Fruit fly (Drosophila melanogaster) whole organism, wandering third instar larva: ENCODE measurements around the gene CG43062.

Experiments used
- Abd-B ChIP-seq: fragments of >200 bp; optimal IDR thresholded peaks from 2 replicates; lab custom pipeline; 2017; ENCODE audit warnings: missing biosample characterization, missing genetic modification characterization
- CG32264 ChIP-seq: fragments of 200-800 bp; sonication (Bioruptor generic); optimal IDR thresholded peaks from 2 replicates; lab custom pipeline; 2016; ENCODE audit warnings: missing biosample characterization, missing genetic modification characterization
- CG9705 ChIP-seq: fragments of 200-800 bp; sonication (Bioruptor generic); optimal IDR thresholded peaks from 2 replicates; lab custom pipeline; 2018; ENCODE audit warnings: missing biosample characterization, mild to moderate bottlenecking, missing genetic modification characterization
- CrebA ChIP-seq: fragments of 200-800 bp; sonication (Bioruptor generic); optimal IDR thresholded peaks from 2 replicates; lab custom pipeline; 2016; ENCODE audit warnings: missing biosample characterization, mild to moderate bottlenecking, missing genetic modification characterization, borderline replicate concordance
- Dfd ChIP-seq: fragments of >200 bp; optimal IDR thresholded peaks from 2 replicates; lab custom pipeline; 2017; ENCODE audit warnings: missing biosample characterization, missing genetic modification characterization
- Dif ChIP-seq: fragments of 200-275, 200-300 bp; sonication (Bioruptor generic); optimal IDR thresholded peaks from 2 replicates; lab custom pipeline; 2018; ENCODE audit warnings: missing biosample characterization, missing genetic modification characterization; ENCODE audit not compliant: partially characterized antibody
- GATAd ChIP-seq: sonication (Bioruptor generic); optimal IDR thresholded peaks from 2 replicates; lab custom pipeline; 2016; ENCODE audit warnings: missing biosample characterization, missing genetic modification characterization
- HLH106 ChIP-seq: fragments of 200-800 bp; optimal IDR thresholded peaks from 3 replicates; lab custom pipeline; 2019; ENCODE audit warnings: missing biosample characterization, mild to moderate bottlenecking, missing genetic modification characterization, moderate library complexity
- Hnf4 ChIP-seq: fragments of 200-800 bp; sonication (Bioruptor generic); optimal IDR thresholded peaks from 2 replicates; lab custom pipeline; 2016; ENCODE audit warnings: missing biosample characterization, mild to moderate bottlenecking, missing genetic modification characterization
- Hr78 ChIP-seq: fragments of >200 bp; optimal IDR thresholded peaks from 2 replicates; lab custom pipeline; 2017; ENCODE audit warnings: missing biosample characterization, missing genetic modification characterization
- Hr83 ChIP-seq: fragments of 200-300 bp; sonication (Bioruptor generic); optimal IDR thresholded peaks from 2 replicates; lab custom pipeline; 2016; ENCODE audit warnings: missing biosample characterization, mild to moderate bottlenecking, missing genetic modification characterization, moderate library complexity; ENCODE audit not compliant: poor library complexity, severe bottlenecking
- Jra ChIP-seq: sonication (Bioruptor generic); optimal IDR thresholded peaks from 2 replicates; lab custom pipeline; 2016; ENCODE audit warnings: missing biosample characterization, missing genetic modification characterization
- Mio ChIP-seq: sonication (Bioruptor generic); optimal IDR thresholded peaks from 2 replicates; lab custom pipeline; 2016; ENCODE audit warnings: missing biosample characterization, missing genetic modification characterization
- Myc ChIP-seq: fragments of >200 bp; optimal IDR thresholded peaks from 2 replicates; lab custom pipeline; 2017
- N ChIP-seq: fragments of >200 bp; optimal IDR thresholded peaks from 2 replicates; lab custom pipeline; 2018; ENCODE audit warnings: missing biosample characterization, missing external identifiers, missing genetic modification characterization
- OdsH ChIP-seq: fragments of 200-800 bp; sonication (Bioruptor generic); optimal IDR thresholded peaks from 2 replicates; lab custom pipeline; 2016; ENCODE audit warnings: missing biosample characterization, mild to moderate bottlenecking, missing genetic modification characterization
- Rel ChIP-seq, 2 experiments: fragments of 200-800 bp; sonication (Bioruptor generic) in 1 of 2; optimal IDR thresholded peaks; 2 replicates in 1 of 2; 3 replicates in 1 of 2; lab custom pipeline; 2016 to 2019; ENCODE audit warnings: mild to moderate bottlenecking in 2 of 2, missing biosample characterization in 2 of 2, missing genetic modification characterization in 2 of 2, moderate library complexity in 1 of 2
- Sp1 ChIP-seq: fragments of 200-800 bp; sonication (Bioruptor generic); optimal IDR thresholded peaks from 3 replicates; lab custom pipeline; 2019; ENCODE audit warnings: missing biosample characterization, mild to moderate bottlenecking, missing genetic modification characterization, moderate library complexity
- Vsx2 ChIP-seq: fragments of 200-300, 225-300 bp; sonication (Bioruptor generic); optimal IDR thresholded peaks from 2 replicates; lab custom pipeline; 2018; ENCODE audit warnings: missing biosample characterization, missing genetic modification characterization; ENCODE audit not compliant: partially characterized antibody
- br ChIP-seq: fragments of 200-800 bp; sonication (Bioruptor generic); optimal IDR thresholded peaks from 2 replicates; lab custom pipeline; 2016; ENCODE audit warnings: missing biosample characterization, missing genetic modification characterization
- brk ChIP-seq: fragments of 200-800 bp; sonication (Bioruptor generic); optimal IDR thresholded peaks from 2 replicates; lab custom pipeline; 2016; ENCODE audit warnings: missing biosample characterization, mild to moderate bottlenecking, missing genetic modification characterization
- dl ChIP-seq, 2 experiments: fragments of 175-275, 200-275 bp in 1 of 2; fragments of 200-275 bp in 1 of 2; sonication (Bioruptor generic); optimal IDR thresholded peaks; lab custom pipeline; 2018; ENCODE audit warnings: mild to moderate bottlenecking in 2 of 2, missing biosample characterization in 2 of 2, missing genetic modification characterization in 2 of 2, moderate library complexity in 2 of 2; ENCODE audit not compliant: partially characterized antibody in 2 of 2, insufficient read depth in 1 of 2
- dmrt93B ChIP-seq: fragments of 200-800 bp; sonication (Bioruptor generic); optimal IDR thresholded peaks from 2 replicates; lab custom pipeline; 2018; ENCODE audit warnings: missing biosample characterization, mild to moderate bottlenecking, missing genetic modification characterization
- dsf ChIP-seq: sonication (Bioruptor generic); optimal IDR thresholded peaks from 2 replicates; lab custom pipeline; 2016; ENCODE audit warnings: missing biosample characterization, missing genetic modification characterization, borderline replicate concordance
- ey ChIP-seq: fragments of 200-800 bp; sonication (Bioruptor generic); optimal IDR thresholded peaks from 2 replicates; lab custom pipeline; 2016; ENCODE audit warnings: missing biosample characterization, missing genetic modification characterization
- foxo ChIP-seq, 2 experiments: fragments of 200-800 bp; sonication (Bioruptor generic); optimal IDR thresholded peaks; 2 replicates in 1 of 2; 3 replicates in 1 of 2; lab custom pipeline; 2016 to 2017; ENCODE audit warnings: missing biosample characterization in 2 of 2, missing genetic modification characterization in 2 of 2
- fru ChIP-seq: fragments of 200-800 bp; sonication (Bioruptor generic); optimal IDR thresholded peaks from 3 replicates; lab custom pipeline; 2016; ENCODE audit warnings: missing biosample characterization, mild to moderate bottlenecking, missing genetic modification characterization
- h ChIP-seq: fragments of 200-800 bp; sonication (Bioruptor generic); optimal IDR thresholded peaks from 3 replicates; lab custom pipeline; 2016; ENCODE audit warnings: missing biosample characterization, mild to moderate bottlenecking, missing genetic modification characterization
- jim ChIP-seq: fragments of 175-275, 200-325 bp; sonication (Bioruptor generic); optimal IDR thresholded peaks from 2 replicates; lab custom pipeline; 2016; ENCODE audit warnings: missing biosample characterization, mild to moderate bottlenecking, missing genetic modification characterization
- lola ChIP-seq: fragments of >200 bp; optimal IDR thresholded peaks from 2 replicates; lab custom pipeline; 2017; ENCODE audit warnings: missing biosample characterization, missing genetic modification characterization
- pan ChIP-seq: fragments of >200 bp; optimal IDR thresholded peaks from 2 replicates; lab custom pipeline; 2017
- psq ChIP-seq: fragments of 200-800 bp; sonication (Bioruptor generic); optimal IDR thresholded peaks from 3 replicates; lab custom pipeline; 2017; ENCODE audit warnings: missing biosample characterization, mild to moderate bottlenecking, missing genetic modification characterization, moderate library complexity
- rgr ChIP-seq: fragments of 200-800 bp; sonication (Bioruptor generic); optimal IDR thresholded peaks from 3 replicates; lab custom pipeline; 2016; ENCODE audit warnings: missing biosample characterization, mild to moderate bottlenecking, missing genetic modification characterization
- sage ChIP-seq: fragments of 200-800 bp; sonication (Bioruptor generic); optimal IDR thresholded peaks from 2 replicates; lab custom pipeline; 2016; ENCODE audit warnings: missing biosample characterization, mild to moderate bottlenecking, missing genetic modification characterization
- sv ChIP-seq: fragments of 200-800 bp; sonication (Bioruptor generic); optimal IDR thresholded peaks from 3 replicates; lab custom pipeline; 2016; ENCODE audit warnings: missing biosample characterization, missing genetic modification characterization
- tai ChIP-seq: sonication (Bioruptor generic); optimal IDR thresholded peaks from 2 replicates; lab custom pipeline; 2016; ENCODE audit warnings: missing biosample characterization, missing genetic modification characterization
- usp ChIP-seq: fragments of >200 bp; optimal IDR thresholded peaks from 2 replicates; lab custom pipeline; 2017; ENCODE audit warnings: missing biosample characterization, missing genetic modification characterization
- woc ChIP-seq: sonication (Bioruptor generic); optimal IDR thresholded peaks from 2 replicates; lab custom pipeline; 2016; ENCODE audit warnings: missing biosample characterization, mild to moderate bottlenecking, missing genetic modification characterization

CG43062 gene

DNA sequence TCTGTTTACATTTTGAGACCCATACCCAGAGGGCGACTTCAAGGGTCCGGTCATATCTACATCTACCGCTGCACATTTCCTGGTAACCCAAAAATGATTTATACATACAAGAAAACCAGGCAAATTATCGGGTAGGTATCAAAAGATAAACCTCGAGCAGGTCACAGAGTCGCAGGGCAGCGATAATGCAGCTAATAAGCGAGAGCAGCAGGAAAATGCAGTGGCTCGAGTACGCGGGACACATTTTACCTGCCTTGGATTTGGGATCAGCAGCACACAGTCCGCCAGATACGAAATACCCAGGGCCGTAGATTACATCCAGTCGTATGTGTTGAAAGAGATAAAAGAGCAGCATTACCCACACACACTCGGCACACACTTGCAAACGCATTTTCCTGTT is 25.1 kb downstream of the CG43062 start:
- TF ChIP-seq rgr (GFP tag; lab: Kevin White, UChicago) = no peak
- TF ChIP-seq Jra = no peak
- no peak for TF ChIP-seq Dif (GFP tag; lab: Kevin White, UChicago)
- TF ChIP-seq h = no peak
- TF ChIP-seq Hnf4 (GFP tag; lab: Kevin White, UChicago) = no peak
- TF ChIP-seq Vsx2 (GFP tag; lab: Kevin White, UChicago) = no peak
- TF ChIP-seq foxo (GFP tag; optimal IDR thresholded peaks at IDR 0.05; lab: Kevin White, UChicago) = no peak
- TF ChIP-seq dsf (GFP tag; lab: Kevin White, UChicago) = no peak
- TF ChIP-seq woc = no peak
- no peak for TF ChIP-seq lola
- TF ChIP-seq GATAd (GFP tag; lab: Kevin White, UChicago) = no peak
- TF ChIP-seq Mio = no peak
- TF ChIP-seq usp (GFP tag; lab: Kevin White, UChicago) = no peak
- no peak for TF ChIP-seq HLH106 (tag; lab: Kevin White, UChicago)
- TF ChIP-seq Rel (GFP tag; optimal IDR thresholded peaks at IDR 0.05; lab: Kevin White, UChicago) = no peak
- no peak for TF ChIP-seq Rel (tag; optimal IDR thresholded peaks at IDR 0.05; lab: Kevin White, UChicago)
- no peak for TF ChIP-seq sv
- TF ChIP-seq OdsH = no peak
- no peak for TF ChIP-seq dmrt93B
- TF ChIP-seq brk (GFP tag; lab: Kevin White, UChicago) = no peak

DNA sequence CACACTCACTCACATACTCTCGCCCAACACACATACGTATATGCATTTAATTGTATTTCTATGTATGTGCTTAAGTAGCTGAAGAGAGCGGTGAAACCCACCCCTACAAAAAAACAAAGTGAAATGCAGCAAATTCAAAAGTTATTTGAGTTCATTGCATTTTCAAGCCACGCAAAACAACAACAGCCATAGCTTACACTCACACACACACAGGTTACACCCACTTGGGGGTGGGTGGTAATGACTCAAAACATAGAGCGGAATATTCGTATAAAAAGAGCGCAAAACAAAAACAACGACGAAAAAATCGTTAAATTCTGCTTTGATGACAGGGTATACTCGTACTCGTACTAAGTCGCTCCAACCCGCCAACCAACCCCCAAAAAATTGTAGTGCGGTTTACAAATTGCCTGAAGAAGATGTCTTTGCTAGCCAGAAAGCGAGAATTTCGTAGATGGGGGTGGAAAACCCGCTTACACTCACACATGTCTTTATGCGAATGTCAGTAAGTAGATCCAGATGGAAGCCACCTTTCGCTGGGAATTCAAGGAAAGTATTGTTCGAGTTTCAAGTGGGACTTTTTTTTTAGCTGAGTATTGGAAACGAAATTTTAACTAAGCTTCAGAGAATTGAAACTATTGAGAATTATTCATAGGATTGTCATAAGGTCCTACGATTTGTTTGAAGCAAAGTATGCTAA is 26.1 kb downstream of the CG43062 start:
- no peak for TF ChIP-seq fru (GFP tag; lab: Kevin White, UChicago)
- TF ChIP-seq Vsx2 (GFP tag; lab: Kevin White, UChicago) = peak; percentile 14

DNA sequence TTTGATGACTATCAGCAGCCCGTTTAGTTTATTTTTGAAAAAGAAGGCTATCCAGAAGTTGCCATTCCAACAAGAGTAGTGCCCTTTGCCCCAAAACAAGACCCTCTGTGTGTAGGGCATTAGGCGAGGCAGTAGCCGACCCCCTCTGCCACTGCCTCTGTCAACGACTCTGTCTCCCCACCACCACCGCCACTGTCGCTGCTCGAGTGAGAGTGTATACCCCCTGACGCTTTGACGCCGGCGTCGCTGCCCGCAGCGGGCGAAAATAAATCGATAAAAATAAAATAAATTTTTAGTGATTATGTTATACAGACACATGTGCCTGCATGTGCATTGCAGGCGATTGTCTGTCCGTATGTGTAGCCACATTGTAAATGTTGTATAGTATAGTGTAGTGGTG is 26.9 kb downstream of the CG43062 start:
- no peak for TF ChIP-seq Dfd (GFP tag; lab: Kevin White, UChicago)
- TF ChIP-seq foxo (GFP tag; optimal IDR thresholded peaks at IDR 0.05; lab: Kevin White, UChicago) = peak in 1 of 2 experiments; percentile 2
- TF ChIP-seq, all 38 proteins: peak for 1

DNA sequence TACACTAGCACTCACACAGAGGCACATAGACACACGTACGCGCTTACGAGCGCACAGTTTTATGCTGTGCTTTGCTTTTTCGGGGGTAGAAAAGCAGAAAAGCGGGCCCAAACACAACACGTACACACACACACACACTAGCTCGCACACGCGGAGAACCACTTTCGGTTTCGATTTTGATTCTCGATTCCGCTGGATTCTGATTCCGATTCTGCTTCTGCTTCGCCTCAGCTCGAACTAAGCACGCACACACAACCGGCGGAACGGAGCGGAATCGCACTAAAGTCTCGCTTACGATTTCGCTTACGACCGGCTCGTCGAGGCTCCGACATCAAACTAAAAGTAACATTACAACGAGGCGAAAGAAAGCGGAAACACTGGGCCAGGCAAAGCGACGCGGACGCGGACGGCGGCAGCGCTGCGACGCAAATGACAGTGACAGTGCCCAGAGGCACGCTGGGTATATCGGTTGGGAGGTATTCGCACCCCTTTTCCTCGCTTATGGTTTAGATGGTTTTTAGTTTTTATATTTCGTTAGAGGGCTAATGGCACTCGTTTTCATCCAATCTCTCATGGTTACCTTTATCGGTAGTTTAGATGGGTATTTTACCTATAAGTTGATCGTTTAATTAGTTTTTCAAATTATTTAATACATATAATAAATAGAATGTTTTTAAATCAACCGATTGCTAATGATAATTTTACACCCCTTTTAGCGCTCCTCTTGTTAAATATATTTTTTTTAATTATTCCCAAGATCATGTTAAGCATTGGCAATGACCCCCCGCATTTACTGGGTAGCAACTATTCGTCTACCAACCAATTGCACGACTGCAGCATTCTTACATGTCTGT is 28.1 kb downstream of the CG43062 start:
- peak; percentile 15 for TF ChIP-seq brk (GFP tag; lab: Kevin White, UChicago)
- no peak for TF ChIP-seq Dif (GFP tag; lab: Kevin White, UChicago)
- no peak for TF ChIP-seq N (GFP tag; lab: Kevin White, UChicago)
- peak; percentile 55 for TF ChIP-seq HLH106 (tag; lab: Kevin White, UChicago)
- peak; percentile 3 to 52 for TF ChIP-seq foxo (GFP tag; optimal IDR thresholded peaks at IDR 0.05; lab: Kevin White, UChicago)
- TF ChIP-seq Sp1 (GFP tag; lab: Kevin White, UChicago) = peak; percentile 70
- TF ChIP-seq ey (GFP tag; lab: Kevin White, UChicago) = peak; percentile 44
- TF ChIP-seq pan = peak; percentile 83
- peak; percentile 64 for TF ChIP-seq dmrt93B
- peak; percentile 57 for TF ChIP-seq rgr (GFP tag; lab: Kevin White, UChicago)
- no peak for TF ChIP-seq Myc (lab: Kevin White, UChicago)
- no peak for TF ChIP-seq lola
- TF ChIP-seq CrebA (GFP tag; lab: Kevin White, UChicago) = no peak
- TF ChIP-seq CG32264 (GFP tag; lab: Kevin White, UChicago) = no peak
- no peak for TF ChIP-seq Hr78 (GFP tag; lab: Kevin White, UChicago)
- TF ChIP-seq woc = peak; percentile 79
- peak; percentile 67 for TF ChIP-seq psq (GFP tag; lab: Kevin White, UChicago)
- no peak for TF ChIP-seq Hnf4 (GFP tag; lab: Kevin White, UChicago)
- no peak for TF ChIP-seq tai (GFP tag; lab: Kevin White, UChicago)
- no peak for TF ChIP-seq Hr83 (GFP tag; lab: Kevin White, UChicago)
- no peak for TF ChIP-seq sage (GFP tag; lab: Kevin White, UChicago)
- peak; percentile 16 for TF ChIP-seq br (GFP tag; lab: Kevin White, UChicago)
- TF ChIP-seq Abd-B = no peak
- no peak for TF ChIP-seq CG9705
- no peak for TF ChIP-seq Vsx2 (GFP tag; lab: Kevin White, UChicago)
- no peak for TF ChIP-seq Mio
- TF ChIP-seq Jra = no peak
- no peak for TF ChIP-seq h
- peak; percentile 78 for TF ChIP-seq sv
- no peak for TF ChIP-seq GATAd (GFP tag; lab: Kevin White, UChicago)
- TF ChIP-seq dl (GFP tag; optimal IDR thresholded peaks at IDR 0.05; lab: Kevin White, UChicago; ENCODE audit: insufficient read depth in 1 of 2, partially characterized antibody in 2 of 2) = no peak
- TF ChIP-seq Dfd (GFP tag; lab: Kevin White, UChicago) = no peak
- no peak for TF ChIP-seq usp (GFP tag; lab: Kevin White, UChicago)
- no peak for TF ChIP-seq Rel (GFP tag; optimal IDR thresholded peaks at IDR 0.05; lab: Kevin White, UChicago)
- TF ChIP-seq Rel (tag; optimal IDR thresholded peaks at IDR 0.05; lab: Kevin White, UChicago) = no peak
- peak; percentile 98 for TF ChIP-seq fru (GFP tag; lab: Kevin White, UChicago)
- TF ChIP-seq OdsH = peak; percentile 61
- no peak for TF ChIP-seq jim (GFP tag; lab: Kevin White, UChicago)
